Worm (Caenorhabditis elegans) whole organism, late embryonic: Measurements from ENCODE around the gene gpa-5.

ENCODE experiments used
- ceh-18 ChIP-seq: sonication (generic microtip); optimal IDR thresholded peaks from 2 replicates; lab custom pipeline; 2016; ENCODE audit warnings: missing genetic modification characterization, missing compliant biosample characterization
- ceh-9 ChIP-seq: sonication (generic microtip); optimal IDR thresholded peaks from 2 replicates; lab custom pipeline; 2016; ENCODE audit warnings: mild to moderate bottlenecking, missing genetic modification characterization, inconsistent platforms, missing compliant biosample characterization
- elt-2 ChIP-seq: sonication (generic microtip); optimal IDR thresholded peaks from 2 replicates; lab custom pipeline; 2016; ENCODE audit warnings: missing genetic modification reagents, missing genetic modification characterization, missing compliant biosample characterization
- madf-2 ChIP-seq: sonication (generic microtip); optimal IDR thresholded peaks from 2 replicates; lab custom pipeline; 2017; ENCODE audit warnings: missing genetic modification characterization, missing compliant biosample characterization
- nhr-11 ChIP-seq: fragments of 150-350 bp; optimal IDR thresholded peaks from 2 replicates; lab custom pipeline; 2014; ENCODE audit warnings: missing biosample characterization, missing genetic modification characterization
- pha-4 ChIP-seq: fragments of 150-350 bp; optimal IDR thresholded peaks from 2 replicates; lab custom pipeline; 2018; ENCODE audit warnings: missing biosample characterization, missing genetic modification reagents, missing genetic modification characterization

- TF ChIP-seq ceh-9 (tag; lab: Kevin White, UChicago): no peak
- TF ChIP-seq nhr-11: no peak
- no peak for TF ChIP-seq madf-2
- TF ChIP-seq pha-4 (tag; lab: Kevin White, UChicago): no peak
- no peak for TF ChIP-seq elt-2 (tag; lab: Kevin White, UChicago)
- no peak for TF ChIP-seq ceh-18 (tag; lab: Kevin White, UChicago)
Observed at ce11 chrX:2153780-2154179, 32.9 kb upstream of the gpa-5 start.
